Fruit fly (Drosophila melanogaster) whole organism, larva: ENCODE results near the gene CG31102.

Experiments
- noc ChIP-seq: fragments of 200-800 bp; sonication (Bioruptor generic); optimal IDR thresholded peaks from 3 replicates; lab custom pipeline; 2019; ENCODE audit warnings: missing biosample characterization, mild to moderate bottlenecking, missing genetic modification characterization, moderate library complexity

CG31102 gene

DNA sequence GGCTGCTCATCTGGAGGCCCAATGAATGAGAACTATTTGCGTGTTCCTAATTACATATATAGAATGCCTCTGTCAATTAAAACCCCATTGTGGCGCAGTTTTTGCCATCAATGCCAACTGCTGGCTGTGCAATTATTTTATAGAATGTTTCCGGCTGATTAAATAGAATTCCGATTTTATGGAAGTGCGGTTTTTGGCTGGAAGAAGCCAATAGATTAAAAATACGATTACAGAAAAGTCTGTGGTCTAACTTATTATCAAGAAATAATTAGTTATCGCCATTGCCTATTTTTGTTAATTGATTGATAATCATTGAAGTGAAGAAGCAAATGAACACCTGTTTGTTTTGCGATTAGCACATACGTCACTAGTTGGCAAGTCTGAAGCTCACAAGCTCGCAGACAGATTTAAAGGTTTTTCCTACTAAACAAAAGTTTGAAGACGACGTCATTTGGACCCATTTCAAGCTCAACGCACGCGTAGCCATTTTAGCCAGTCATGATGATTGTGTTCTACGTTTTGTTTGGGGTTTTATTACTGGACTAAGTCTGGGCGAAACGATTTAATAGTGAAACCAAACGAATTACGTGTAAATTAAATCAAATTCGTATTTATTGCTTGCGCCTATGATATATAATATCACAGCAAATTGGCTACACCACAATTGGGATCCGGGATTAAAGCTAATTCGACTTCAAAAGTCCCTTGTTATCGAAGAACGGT lies 10.6 kb upstream of the CG31102 start:
- TF ChIP-seq noc (tag; lab: Kevin White, UChicago): peak; percentile 47

dm6 chr3R:25303857-25304440 lies 8.6 kb upstream of the CG31102 start, which contains the start of gene CG31436:
Gene CG31436, plus strand, starts transcription at chr3R:25304137.
- no peak for TF ChIP-seq noc (tag; lab: Kevin White, UChicago)

- no peak for TF ChIP-seq noc (tag; lab: Kevin White, UChicago)
These were observed 6.8 kb upstream of the CG31102 start, which contains the start of gene CG31370 for dm6 chr3R:25302239-25302638. Gene CG31370, plus strand, starts transcription at chr3R:25302464.

dm6 chr3R:25300575-25300974 lies 5.2 kb upstream of the CG31102 start, which contains the start of gene CG13659:
Gene CG13659, plus strand, starts transcription at chr3R:25300891.
- no peak for TF ChIP-seq noc (tag; lab: Kevin White, UChicago)

- no peak for TF ChIP-seq noc (tag; lab: Kevin White, UChicago)
These were observed 4.1 kb upstream of the CG31102 start, which contains the start of gene CG31288 for dm6 chr3R:25299507-25299964. Gene CG31288, minus strand, starts transcription at chr3R:25299557.

DNA sequence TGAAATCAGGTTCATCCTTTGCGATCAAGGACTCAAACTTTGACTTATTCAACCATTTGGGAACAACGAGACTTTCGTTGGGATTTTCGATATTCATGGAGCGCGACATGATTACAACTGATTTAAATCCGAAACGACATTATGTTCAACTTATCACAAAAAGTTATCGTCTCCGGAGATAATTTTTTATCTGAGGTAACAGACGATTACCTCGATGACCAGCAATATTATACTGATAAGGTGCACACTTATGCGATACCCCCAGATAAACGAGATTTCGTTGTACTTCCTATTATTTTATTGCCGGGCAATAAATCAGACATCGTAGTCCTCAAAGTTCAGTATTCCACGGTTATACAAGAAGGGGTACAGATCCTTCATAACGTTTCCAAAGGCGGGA lies 2.3 kb upstream of the CG31102 start, which contains the start of gene CG31097:
Gene CG31097, minus strand, starts transcription at position 101 of the 400 bp plus-strand sequence.
- no peak for TF ChIP-seq noc (tag; lab: Kevin White, UChicago)

dm6 chr3R:25292864-25293284 lies 2.5 kb downstream of the CG31102 start, which contains the start of gene CG31098:
Gene CG31098, minus strand, starts transcription at chr3R:25292977.
- peak; percentile 59 for TF ChIP-seq noc (tag; lab: Kevin White, UChicago)

dm6 chr3R:25289589-25289988 lies 5.8 kb downstream of the CG31102 start, which contains the start of gene CG11893:
Gene CG11893, plus strand, starts transcription at chr3R:25289889.
- TF ChIP-seq noc (tag; lab: Kevin White, UChicago): no peak

DNA sequence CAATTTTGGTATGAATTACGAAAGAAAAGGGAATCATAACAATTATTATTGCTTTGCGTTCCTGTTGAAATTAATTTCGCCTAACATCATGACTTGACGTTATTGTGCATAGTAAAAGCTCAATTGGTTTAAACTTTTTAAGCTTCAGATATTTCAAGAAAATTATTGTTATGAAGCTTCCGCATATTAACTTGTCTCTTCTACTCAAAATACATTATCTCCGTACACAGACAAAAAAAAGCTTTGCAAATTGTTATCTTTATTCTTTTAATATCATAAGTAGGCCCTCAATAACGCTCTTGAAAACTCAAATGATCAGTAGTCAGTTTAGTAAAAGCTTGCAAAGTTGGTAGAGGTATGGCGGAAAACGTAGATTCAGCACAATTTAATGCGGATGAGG lies 8.3 kb downstream of the CG31102 start, which contains the start of gene CG13658:
Gene CG13658, plus strand, starts transcription at position 347 of the 400 bp plus-strand sequence.
- no peak for TF ChIP-seq noc (tag; lab: Kevin White, UChicago)

dm6 chr3R:25285173-25285572 lies 10.2 kb downstream of the CG31102 start, which contains the start of gene CG31104:
Gene CG31104, plus strand, starts transcription at chr3R:25285473.
- no peak for TF ChIP-seq noc (tag; lab: Kevin White, UChicago)

DNA sequence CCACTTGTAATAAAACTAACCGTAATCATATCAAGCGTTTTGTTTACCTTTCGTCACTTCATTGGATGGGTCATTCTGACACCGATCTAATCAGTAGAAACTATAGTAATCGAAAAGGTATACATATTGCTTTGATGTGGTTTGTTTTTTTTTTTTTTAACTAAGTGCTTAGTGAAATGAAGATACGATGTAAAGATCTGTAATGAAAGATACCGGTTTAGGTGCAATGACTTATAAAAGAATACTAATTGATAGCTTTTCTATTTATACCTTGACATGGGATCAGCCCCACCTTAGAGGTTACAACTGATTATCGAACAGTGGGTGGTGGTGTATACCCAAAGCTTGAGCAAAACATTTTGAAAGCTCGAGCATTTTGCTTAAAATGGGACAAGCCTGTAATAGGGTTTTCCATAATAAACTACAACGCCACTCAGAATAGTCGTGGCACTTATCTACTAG lies 12.2 kb downstream of the CG31102 start, which contains the start of gene CG31300:
Gene CG31300, plus strand, starts transcription at position 412 of the 462 bp plus-strand sequence.
- no peak for TF ChIP-seq noc (tag; lab: Kevin White, UChicago)

- peak; percentile 84 for TF ChIP-seq noc (tag; lab: Kevin White, UChicago)
These were observed 14.2 kb downstream of the CG31102 start, which contains the start of gene CG11892 for dm6 chr3R:25281165-25281564. Gene CG11892, plus strand, starts transcription at chr3R:25281548.

dm6 chr3R:25279796-25280350 lies 15.5 kb downstream of the CG31102 start, which contains the start of gene CG10514:
Gene CG10514, minus strand, starts transcription at chr3R:25279846.
- peak; percentile 65 for TF ChIP-seq noc (tag; lab: Kevin White, UChicago)

DNA sequence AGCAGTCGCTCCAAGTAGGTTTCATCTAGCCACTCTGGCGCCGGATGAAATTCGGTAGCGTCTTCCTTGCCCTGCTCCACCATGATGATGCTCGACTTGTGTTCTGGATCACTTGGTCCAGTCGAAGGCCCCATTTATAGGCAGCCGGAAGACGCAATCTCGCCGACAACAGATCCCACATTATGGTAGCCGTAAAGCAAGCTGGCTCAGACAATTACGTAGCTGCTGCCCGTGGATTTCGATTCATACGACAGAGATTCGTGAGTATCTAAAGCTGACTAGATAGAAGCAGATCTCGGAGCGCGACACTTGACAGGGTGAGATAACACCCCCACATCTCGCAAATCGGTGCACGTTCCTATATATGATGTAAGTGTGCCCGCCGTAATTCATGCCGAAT lies 18.3 kb downstream of the CG31102 start, which contains the start of gene CG10513:
Gene CG10513, minus strand, starts transcription at position 101 of the 400 bp plus-strand sequence.
- no peak for TF ChIP-seq noc (tag; lab: Kevin White, UChicago)

DNA sequence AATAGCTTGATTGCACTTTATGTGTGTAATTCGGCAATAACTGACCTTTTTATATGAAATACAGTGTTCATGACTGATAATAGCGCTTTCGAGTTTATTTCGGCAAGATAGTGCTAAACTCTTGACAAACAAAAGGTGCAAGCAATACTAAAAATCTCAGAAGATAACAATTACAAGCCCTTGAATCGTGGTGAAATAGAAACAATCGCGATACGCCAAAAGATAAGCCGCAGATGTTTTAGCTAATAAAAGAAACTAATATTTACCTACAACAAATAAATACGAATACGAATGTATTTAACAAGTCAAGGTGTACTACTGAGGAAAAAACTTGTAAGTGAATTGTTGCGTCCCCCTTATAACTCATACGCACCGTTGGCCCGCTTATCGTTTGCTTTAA lies 20.1 kb downstream of the CG31102 start:
- TF ChIP-seq noc (tag; lab: Kevin White, UChicago): peak; percentile 48
